Worm (Caenorhabditis elegans) whole organism, young adult: ENCODE results near the gene sulp-3.
A peak's percentile ranks its signal among the peaks of the same experiment; 100 is the strongest.

Source experiments
- B0035.1 ChIP-seq: sonication (generic microtip); optimal IDR thresholded peaks from 2 replicates; lab custom pipeline; 2016; ENCODE audit warnings: missing genetic modification characterization, mild to moderate bottlenecking, missing compliant biosample characterization, missing genotype, missing genetic modification reagents
- F10E7.11 ChIP-seq: sonication (generic microtip); optimal IDR thresholded peaks from 2 replicates; lab custom pipeline; 2017; ENCODE audit warnings: mild to moderate bottlenecking, missing genetic modification characterization, moderate library complexity, missing compliant biosample characterization
- F23B12.7 ChIP-seq: sonication (generic microtip); optimal IDR thresholded peaks from 2 replicates; lab custom pipeline; 2017; ENCODE audit warnings: missing genetic modification characterization, mild to moderate bottlenecking, missing compliant biosample characterization, antibody characterized with exemption, moderate library complexity; ENCODE audit not compliant: insufficient read depth
- F33H1.4 ChIP-seq: fragments of 200-800 bp; sonication (Bioruptor generic); IDR thresholded peaks from 2 replicates; pipeline ENCODE4 v1.3.6; 2022; ENCODE audit warnings: missing genetic modification reagents, missing genetic modification characterization, missing compliant biosample characterization
- F49E8.2 ChIP-seq: sonication (generic microtip); optimal IDR thresholded peaks from 3 replicates; lab custom pipeline; 2017; ENCODE audit warnings: missing genetic modification characterization, mild to moderate bottlenecking, missing compliant biosample characterization, antibody characterized with exemption, moderate library complexity; ENCODE audit not compliant: insufficient read depth
- K12H6.12 ChIP-seq: fragments of 200-800 bp; sonication (Bioruptor generic); optimal IDR thresholded peaks from 2 replicates; lab custom pipeline; 2018; ENCODE audit warnings: mild to moderate bottlenecking, missing genetic modification characterization, missing compliant biosample characterization
- T26A5.8 ChIP-seq: sonication (generic microtip); optimal IDR thresholded peaks from 2 replicates; lab custom pipeline; 2016; ENCODE audit warnings: missing genetic modification characterization, missing compliant biosample characterization
- Y67H2A.10 ChIP-seq: fragments of 200-800 bp; sonication (Bioruptor generic); conservative IDR thresholded peaks from 2 replicates; pipeline ENCODE4 v1.3.6; 2022; ENCODE audit warnings: missing genetic modification reagents, missing genetic modification characterization, missing compliant biosample characterization
- ZK185.1 ChIP-seq: sonication (generic microtip); optimal IDR thresholded peaks from 2 replicates; lab custom pipeline; 2016; ENCODE audit warnings: mild to moderate bottlenecking, missing genetic modification characterization, missing compliant biosample characterization; ENCODE audit not compliant: poor library complexity, severe bottlenecking
- attf-5 ChIP-seq: fragments of 200-800 bp; sonication (Bioruptor generic); optimal IDR thresholded peaks from 2 replicates; lab custom pipeline; 2018; ENCODE audit warnings: mild to moderate bottlenecking, missing genetic modification characterization, missing compliant biosample characterization
- attf-6 ChIP-seq: fragments of 200-800 bp; sonication (Bioruptor generic); IDR thresholded peaks from 2 replicates; pipeline ENCODE4 v1.3.6; 2022; ENCODE audit warnings: missing genetic modification reagents, missing genetic modification characterization, missing compliant biosample characterization
- cebp-1 ChIP-seq, 2 experiments: fragments of 200-800 bp in 1 of 2; sonication (Bioruptor generic) in 1 of 2; sonication (generic microtip) in 1 of 2; IDR thresholded peaks in 1 of 2; optimal IDR thresholded peaks in 1 of 2; 2 replicates each; pipeline versions ENCODE4 v1.3.6 to Lab custom; 2017 to 2022; ENCODE audit warnings: missing compliant biosample characterization in 2 of 2, missing genetic modification characterization in 2 of 2, mild to moderate bottlenecking in 1 of 2, missing genetic modification reagents in 1 of 2, moderate library complexity in 1 of 2
- ceh-58 ChIP-seq: fragments of 200-800 bp; sonication (Bioruptor generic); IDR thresholded peaks from 2 replicates; pipeline ENCODE4 v1.3.6; 2022; ENCODE audit warnings: missing genetic modification characterization, missing compliant biosample characterization
- ceh-79 ChIP-seq: sonication (generic microtip); optimal IDR thresholded peaks from 2 replicates; lab custom pipeline; 2017; ENCODE audit warnings: mild to moderate bottlenecking, missing genetic modification characterization, missing compliant biosample characterization
- dpff-1 ChIP-seq: sonication (generic microtip); optimal IDR thresholded peaks from 2 replicates; lab custom pipeline; 2017; ENCODE audit warnings: mild to moderate bottlenecking, missing genetic modification characterization, missing compliant biosample characterization
- dpl-1 ChIP-seq: fragments of 150-350 bp; optimal IDR thresholded peaks from 2 replicates; lab custom pipeline; 2014; ENCODE audit warnings: missing biosample characterization, missing genetic modification reagents, missing genetic modification characterization
- ets-4 ChIP-seq: fragments of 200-800 bp; sonication (Bioruptor generic); optimal IDR thresholded peaks from 2 replicates; lab custom pipeline; 2018; ENCODE audit warnings: mild to moderate bottlenecking, missing genetic modification characterization, missing compliant biosample characterization
- hlh-26 ChIP-seq: fragments of 200-800 bp; sonication (Bioruptor generic); conservative IDR thresholded peaks from 2 replicates; pipeline ENCODE4 v1.3.6; 2022; ENCODE audit warnings: missing genetic modification reagents, missing genetic modification characterization, missing compliant biosample characterization
- lag-1 ChIP-seq: fragments of 200-800 bp; sonication (Bioruptor generic); IDR thresholded peaks from 2 replicates; pipeline ENCODE4 v1.3.6; 2022; ENCODE audit warnings: missing genetic modification reagents, missing genetic modification characterization, missing compliant biosample characterization
- let-526 ChIP-seq: fragments of 200-800 bp; sonication (Bioruptor generic); IDR thresholded peaks from 2 replicates; pipeline ENCODE4 v1.3.6; 2022; ENCODE audit warnings: missing genetic modification reagents, missing genetic modification characterization, missing compliant biosample characterization
- mel-28 ChIP-seq: sonication (generic microtip); optimal IDR thresholded peaks from 2 replicates; lab custom pipeline; 2016; ENCODE audit warnings: borderline replicate concordance, mild to moderate bottlenecking, missing genetic modification characterization, missing compliant biosample characterization
- mxl-1 ChIP-seq: sonication (generic microtip); optimal IDR thresholded peaks from 2 replicates; lab custom pipeline; 2016; ENCODE audit warnings: missing genetic modification characterization, missing compliant biosample characterization
- nfya-2 ChIP-seq: fragments of 200-800 bp; sonication (Bioruptor generic); IDR thresholded peaks from 2 replicates; pipeline ENCODE4 v1.3.6; 2022; ENCODE audit warnings: missing genetic modification reagents, missing genetic modification characterization, missing compliant biosample characterization
- nhr-120 ChIP-seq: fragments of 200-800 bp; sonication (Bioruptor generic); IDR thresholded peaks from 2 replicates; pipeline ENCODE4 v1.3.6; 2022; ENCODE audit warnings: missing genetic modification characterization, missing compliant biosample characterization
- nhr-27 ChIP-seq: fragments of 200-800 bp; sonication (Bioruptor generic); optimal IDR thresholded peaks from 2 replicates; lab custom pipeline; 2018; ENCODE audit warnings: mild to moderate bottlenecking, missing genetic modification characterization, moderate library complexity, missing compliant biosample characterization
- nhr-80 ChIP-seq: sonication (generic microtip); optimal IDR thresholded peaks from 2 replicates; lab custom pipeline; 2016; ENCODE audit warnings: missing genetic modification characterization, missing compliant biosample characterization
- rpc-1 ChIP-seq, 2 experiments: fragments of 150-350 bp in 1 of 2; sonication (generic microtip) in 1 of 2; optimal IDR thresholded peaks; 2 replicates each; lab custom pipeline; 2014 to 2018; ENCODE audit warnings: missing biosample characterization in 1 of 2, missing genetic modification characterization in 1 of 2, missing genetic modification reagents in 1 of 2, missing genotype in 1 of 2
- sdz-38 ChIP-seq: sonication (generic microtip); optimal IDR thresholded peaks from 2 replicates; lab custom pipeline; 2016; ENCODE audit warnings: missing genotype, missing genetic modification characterization, missing compliant biosample characterization
- snpc-1.1 ChIP-seq: sonication (generic microtip); optimal IDR thresholded peaks from 2 replicates; lab custom pipeline; 2017; ENCODE audit warnings: missing genetic modification characterization, mild to moderate bottlenecking, missing compliant biosample characterization, antibody characterized with exemption, moderate library complexity, missing genotype, missing genetic modification reagents; ENCODE audit not compliant: insufficient read depth
- somi-1 ChIP-seq: fragments of 200-800 bp; sonication (Bioruptor generic); optimal IDR thresholded peaks from 2 replicates; lab custom pipeline; 2018; ENCODE audit warnings: mild to moderate bottlenecking, missing genetic modification characterization, missing compliant biosample characterization
- sptf-2 ChIP-seq: fragments of 200-800 bp; sonication (Bioruptor generic); optimal IDR thresholded peaks from 2 replicates; lab custom pipeline; 2018; ENCODE audit warnings: mild to moderate bottlenecking, missing genetic modification characterization, missing compliant biosample characterization
- tbp1 ChIP-seq: fragments of 200-800 bp; sonication (Bioruptor generic); optimal IDR thresholded peaks from 2 replicates; lab custom pipeline; 2018; ENCODE audit warnings: mild to moderate bottlenecking, missing genetic modification characterization, missing compliant biosample characterization
- xnd-1 ChIP-seq: sonication (generic microtip); optimal IDR thresholded peaks from 2 replicates; lab custom pipeline; 2016; ENCODE audit warnings: missing genotype, missing genetic modification reagents, missing genetic modification characterization, missing compliant biosample characterization
- zim-3 ChIP-seq: sonication (generic microtip); optimal IDR thresholded peaks from 2 replicates; lab custom pipeline; 2017; ENCODE audit warnings: mild to moderate bottlenecking, missing genetic modification characterization, moderate library complexity, missing compliant biosample characterization

Gene sulp-3

DNA sequence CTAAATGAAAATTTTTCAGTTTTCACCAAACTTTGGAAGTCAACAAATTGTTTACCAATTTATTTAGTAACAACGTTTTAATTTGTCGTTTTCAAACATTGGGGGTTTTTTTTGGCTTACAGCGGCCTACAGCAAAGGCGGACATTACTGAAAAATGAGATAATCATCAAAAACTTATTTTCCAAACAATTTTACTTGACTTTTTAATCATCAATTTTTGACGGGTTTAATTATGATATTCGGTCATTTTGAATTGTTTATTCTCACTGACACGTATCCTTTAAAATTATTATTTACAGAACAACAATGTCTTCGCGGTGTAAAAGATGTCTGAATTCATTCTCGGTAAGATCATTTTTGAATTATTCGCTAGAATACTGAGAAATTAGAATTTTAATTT, 40.6 kb downstream of the sulp-3 start, which contains the start of gene F40B5.2:
F40B5.2 (plus strand) TSS at position 301 of the 400 bp plus-strand sequence.
- TF ChIP-seq dpff-1 (tag; lab: Kevin White, UChicago): no peak
- TF ChIP-seq nhr-27 (tag; lab: Kevin White, UChicago): no peak
- no peak for TF ChIP-seq dpl-1 (GFP tag; lab: Kevin White, UChicago)
- TF ChIP-seq ZK185.1 (tag; lab: Kevin White, UChicago): no peak
- TF ChIP-seq lag-1 (GFP tag; lab: Robert Waterston, UW): no peak
- TF ChIP-seq ets-4 (GFP tag; lab: Kevin White, UChicago): no peak
- no peak for TF ChIP-seq nhr-120 (GFP tag; lab: Robert Waterston, UW)
- TF ChIP-seq sptf-2 (GFP tag; lab: Kevin White, UChicago): no peak
- no peak for TF ChIP-seq rpc-1 (optimal IDR thresholded peaks at IDR 0.05; lab: Kevin White, UChicago)
- no peak for TF ChIP-seq rpc-1 (tag; optimal IDR thresholded peaks at IDR 0.05; lab: Kevin White, UChicago)
- no peak for TF ChIP-seq attf-6 (GFP tag; lab: Robert Waterston, UW)
- TF ChIP-seq F49E8.2 (tag; lab: Kevin White, UChicago): no peak
- no peak for TF ChIP-seq F33H1.4 (GFP tag; lab: Robert Waterston, UW)
- TF ChIP-seq xnd-1 (tag; lab: Kevin White, UChicago): no peak
- no peak for TF ChIP-seq K12H6.12 (tag; lab: Kevin White, UChicago)

- TF ChIP-seq snpc-1.1 (tag; lab: Kevin White, UChicago): no peak
- no peak for TF ChIP-seq Y67H2A.10 (GFP tag; lab: Robert Waterston, UW)
- no peak for TF ChIP-seq B0035.1 (tag; lab: Kevin White, UChicago)
- TF ChIP-seq nfya-2 (GFP tag; lab: Robert Waterston, UW): no peak
- no peak for TF ChIP-seq cebp-1 (GFP tag; IDR thresholded peaks at IDR 0.05; lab: Robert Waterston, UW)
- TF ChIP-seq cebp-1 (tag; optimal IDR thresholded peaks at IDR 0.05; lab: Kevin White, UChicago): no peak
- no peak for TF ChIP-seq ceh-79 (tag; lab: Kevin White, UChicago)
- no peak for TF ChIP-seq attf-5 (GFP tag; lab: Kevin White, UChicago)
- TF ChIP-seq sdz-38 (tag; lab: Kevin White, UChicago): no peak
- no peak for TF ChIP-seq somi-1
- TF ChIP-seq ceh-58: no peak
- no peak for TF ChIP-seq F49E8.2 (tag; lab: Kevin White, UChicago)
- TF ChIP-seq T26A5.8: no peak
- no peak for TF ChIP-seq K12H6.12 (tag; lab: Kevin White, UChicago)
- TF ChIP-seq mel-28 (tag; lab: Kevin White, UChicago): no peak
- no peak for TF ChIP-seq zim-3
- no peak for TF ChIP-seq F23B12.7
- no peak for TF ChIP-seq hlh-26 (GFP tag; lab: Robert Waterston, UW)
- TF ChIP-seq let-526 (GFP tag; lab: Robert Waterston, UW): no peak
- no peak for TF ChIP-seq F10E7.11 (tag; lab: Kevin White, UChicago)
- TF ChIP-seq, all 124 proteins: peak for 0
These were observed 45.8 kb downstream of the sulp-3 start for ce11 chrX:8362379-8362778.

ce11 chrX:8356305-8356704, 51.9 kb downstream of the sulp-3 start:
- no peak for TF ChIP-seq tbp1
- peak; percentile 51 for TF ChIP-seq nhr-80
- no peak for TF ChIP-seq mxl-1
